Fruit fly (Drosophila melanogaster): ENCODE results near the gene nerfin-1.

nerfin-1 gene

dm6 chr3L:872389-872972 lies 36.4 kb upstream of the nerfin-1 start (continued):
- TF ChIP-seq sd (tag; optimal IDR thresholded peaks at IDR 0.05) (no peak), Drgx (GFP tag; IDR thresholded peaks at IDR 0.05) (no peak), sima (GFP tag; optimal IDR thresholded peaks at IDR 0.05) (no peak), HLH54F (GFP tag; optimal IDR thresholded peaks at IDR 0.05) (peak; percentile 51), btn (GFP tag; optimal IDR thresholded peaks at IDR 0.05) (no peak), CG14965 (GFP tag; optimal IDR thresholded peaks at IDR 0.05; ENCODE audit: borderline replicate concordance) (no peak), tx (GFP tag; optimal IDR thresholded peaks at IDR 0.05) (peak; percentile 34), CG12659 (GFP tag; optimal IDR thresholded peaks at IDR 0.05) (peak; percentile 19), ara (GFP tag; IDR thresholded peaks at IDR 0.05) (peak; percentile 50; the same call in 1 of the 2 replicates), Ptx1 (GFP tag; IDR thresholded peaks at IDR 0.05) (0 out of 2 replicates have a peak, but pooled peaks have one; percentile 38), MBD-R2 (GFP tag; IDR thresholded peaks at IDR 0.05) (peak; percentile 56), CG1832 (GFP tag; optimal IDR thresholded peaks at IDR 0.05) (no peak), Stat92E (GFP tag; optimal IDR thresholded peaks at IDR 0.05) (no peak), CkIIα-i1 (GFP tag; IDR thresholded peaks at IDR 0.05) (no peak), nmo (GFP tag; optimal IDR thresholded peaks at IDR 0.05) (peak; percentile 62), CG2120 (GFP tag; optimal IDR thresholded peaks at IDR 0.05) (peak; percentile 67), slbo (GFP tag; IDR thresholded peaks at IDR 0.05) (peak; percentile 61), phol (tag; optimal IDR thresholded peaks at IDR 0.05) (peak; percentile 57), pita (GFP tag; optimal IDR thresholded peaks at IDR 0.05) (no peak), Awh (GFP tag; IDR thresholded peaks at IDR 0.05) (no peak), CG7839 (tag; optimal IDR thresholded peaks at IDR 0.05) (peak; percentile 9), zfh1 (GFP tag; IDR thresholded peaks at IDR 0.05) (0 out of 3 replicates have a peak, but pooled peaks have one; percentile 34), CG18764 (GFP tag; optimal IDR thresholded peaks at IDR 0.05) (no peak), Mad (GFP tag; optimal IDR thresholded peaks at IDR 0.05) (peak; percentile 39), Usf (GFP tag; optimal IDR thresholded peaks at IDR 0.05) (no peak), CG12942 (GFP tag; optimal IDR thresholded peaks at IDR 0.05) (peak; percentile 11), Lpt (GFP tag; optimal IDR thresholded peaks at IDR 0.05) (no peak), Dfd (GFP tag; optimal IDR thresholded peaks at IDR 0.05) (no peak), her (GFP tag; optimal IDR thresholded peaks at IDR 0.05) (peak; percentile 86), CG34224 (GFP tag; IDR thresholded peaks at IDR 0.05; ENCODE audit: partially characterized antibody) (peak; percentile 71), toy (GFP tag; IDR thresholded peaks at IDR 0.05) (no peak), lab (GFP tag; optimal IDR thresholded peaks at IDR 0.05) (peak; percentile 30), CG11398 (GFP tag; optimal IDR thresholded peaks at IDR 0.05) (no peak), CG1024 (GFP tag; IDR thresholded peaks at IDR 0.05) (no peak), Doc2 (GFP tag; IDR thresholded peaks at IDR 0.05) (no peak), tin (GFP tag; optimal IDR thresholded peaks at IDR 0.05) (no peak), Dip3 (GFP tag; optimal IDR thresholded peaks at IDR 0.05) (peak; percentile 18), HLHmδ (GFP tag; optimal IDR thresholded peaks at IDR 0.05) (no peak), CTCF (GFP tag; optimal IDR thresholded peaks at IDR 0.05) (no peak), CG13624 (GFP tag; optimal IDR thresholded peaks at IDR 0.05) (peak; percentile 66), Hr39 (optimal IDR thresholded peaks at IDR 0.05) (no peak), chinmo (GFP tag; IDR thresholded peaks at IDR 0.05; ENCODE audit: partially characterized antibody) (peak; percentile 75; the same call in 1 of the 4 replicates), Dad (GFP tag; optimal IDR thresholded peaks at IDR 0.05) (no peak), ham (GFP tag; IDR thresholded peaks at IDR 0.05) (no peak), CG10565 (GFP tag; optimal IDR thresholded peaks at IDR 0.05) (no peak), Hr78 (GFP tag; optimal IDR thresholded peaks at IDR 0.05) (no peak), CG6854 (GFP tag; optimal IDR thresholded peaks at IDR 0.05) (no peak), dpn (GFP tag; optimal IDR thresholded peaks at IDR 0.05) (peak; percentile 28 to 45), CG3281 (GFP tag; optimal IDR thresholded peaks at IDR 0.05) (peak; percentile 6), CG7963 (GFP tag; IDR thresholded peaks at IDR 0.05; ENCODE audit: partially characterized antibody) (peak; percentile 61; the same call in 2 of the 3 replicates), Gsc (GFP tag; IDR thresholded peaks at IDR 0.05) (no peak)

Data from whole organism, embryonic.